Fruit fly (Drosophila melanogaster) whole organism, embryonic: ENCODE results near the gene CG7987.

Experiments
- Asciz ChIP-seq: fragments of 200-800 bp; sonication (Bioruptor generic); optimal IDR thresholded peaks from 2 replicates; lab custom pipeline; 2017; ENCODE audit warnings: missing biosample characterization, mild to moderate bottlenecking, missing genetic modification characterization, missing genetic modification reagents
- Bgb ChIP-seq: fragments of 200-800 bp; sonication (Bioruptor generic); IDR thresholded peaks from 2 replicates; pipeline ENCODE4 v1.3.6; 2022; ENCODE audit warnings: missing biosample characterization, missing genetic modification characterization; ENCODE audit not compliant: partially characterized antibody
- CG1024 ChIP-seq: fragments of 200-800 bp; sonication (Bioruptor generic); IDR thresholded peaks from 2 replicates; pipeline ENCODE4 v1.3.6; 2022; ENCODE audit warnings: missing biosample characterization, missing genetic modification characterization
- CG10959 ChIP-seq: fragments of 200-800 bp; sonication (Bioruptor generic); IDR thresholded peaks from 2 replicates; pipeline ENCODE4 v1.3.6; 2022; ENCODE audit warnings: missing biosample characterization, missing genetic modification characterization
- CG11085 ChIP-seq: fragments of 200-800 bp; sonication (Bioruptor generic); IDR thresholded peaks from 2 replicates; pipeline ENCODE4 v1.3.6; 2022; ENCODE audit warnings: missing biosample characterization, missing genetic modification characterization
- CG11093 ChIP-seq: fragments of 200-800 bp; sonication (Bioruptor generic); IDR thresholded peaks from 3 replicates; pipeline ENCODE4 v1.3.6; 2022; ENCODE audit warnings: missing biosample characterization, missing genetic modification characterization
- CG12942 ChIP-seq: fragments of 200-800 bp; sonication (Bioruptor generic); optimal IDR thresholded peaks from 3 replicates; lab custom pipeline; 2016; ENCODE audit warnings: missing biosample characterization, missing genetic modification characterization
- CG13296 ChIP-seq: fragments of 200-800 bp; sonication (Bioruptor generic); optimal IDR thresholded peaks from 3 replicates; lab custom pipeline; 2018; ENCODE audit warnings: missing biosample characterization, mild to moderate bottlenecking, missing genetic modification characterization
- CG15073 ChIP-seq: fragments of 200-800 bp; sonication (Bioruptor generic); optimal IDR thresholded peaks from 2 replicates; lab custom pipeline; 2016; ENCODE audit warnings: missing biosample characterization, missing genetic modification characterization
- CG16813 ChIP-seq: fragments of 200-800 bp; sonication (Bioruptor generic); IDR thresholded peaks from 3 replicates; pipeline ENCODE4 v1.3.6; 2022; ENCODE audit warnings: missing biosample characterization, missing genetic modification characterization; ENCODE audit not compliant: partially characterized antibody
- CG16863 ChIP-seq: fragments of 200-800 bp; sonication (Bioruptor generic); optimal IDR thresholded peaks from 3 replicates; lab custom pipeline; 2016; ENCODE audit warnings: missing biosample characterization, missing genetic modification characterization
- CG31365 ChIP-seq: fragments of 200-800 bp; sonication (Bioruptor generic); optimal IDR thresholded peaks from 2 replicates; lab custom pipeline; 2018; ENCODE audit warnings: missing biosample characterization, mild to moderate bottlenecking, missing genetic modification characterization
- CG32767 ChIP-seq: fragments of 200-800 bp; sonication (Bioruptor generic); IDR thresholded peaks from 2 replicates; pipeline ENCODE4 v1.3.6; 2022; ENCODE audit warnings: missing biosample characterization, missing genetic modification characterization
- CG42726 ChIP-seq: fragments of 200-800 bp; sonication (Bioruptor generic); IDR thresholded peaks from 2 replicates; pipeline ENCODE4 v1.3.6; 2022; ENCODE audit warnings: missing biosample characterization, missing genetic modification characterization; ENCODE audit not compliant: partially characterized antibody
- CG4424 ChIP-seq: fragments of 200-800 bp; sonication (Bioruptor generic); optimal IDR thresholded peaks from 3 replicates; lab custom pipeline; 2016; ENCODE audit warnings: missing biosample characterization, missing genetic modification characterization
- CG6791 ChIP-seq: fragments of 200-800 bp; sonication (Bioruptor generic); IDR thresholded peaks from 3 replicates; pipeline ENCODE4 v1.3.6; 2022; ENCODE audit warnings: missing biosample characterization, missing genetic modification characterization; ENCODE audit not compliant: partially characterized antibody
- Dp ChIP-seq: fragments of 200-800 bp; sonication (Bioruptor generic); optimal IDR thresholded peaks from 2 replicates; lab custom pipeline; 2018; ENCODE audit warnings: missing biosample characterization, mild to moderate bottlenecking, missing genetic modification characterization, moderate library complexity
- Eip74EF ChIP-seq, 2 experiments: fragments of 200-800 bp in 1 of 2; fragments of >200 bp in 1 of 2; sonication (Bioruptor generic) in 1 of 2; optimal IDR thresholded peaks; 2 replicates each; lab custom pipeline; 2017 to 2019; ENCODE audit warnings: missing biosample characterization in 2 of 2, missing genetic modification characterization in 2 of 2, mild to moderate bottlenecking in 1 of 2, moderate library complexity in 1 of 2
- Fer3 ChIP-seq: fragments of 200-800 bp; sonication (Bioruptor generic); optimal IDR thresholded peaks from 2 replicates; lab custom pipeline; 2018; ENCODE audit warnings: missing biosample characterization, mild to moderate bottlenecking, missing genetic modification characterization, moderate library complexity
- Jarid2 ChIP-seq: fragments of 200-800 bp; sonication (Bioruptor generic); optimal IDR thresholded peaks from 3 replicates; lab custom pipeline; 2017; ENCODE audit warnings: mild to moderate bottlenecking, missing biosample characterization, missing genetic modification reagents, missing genetic modification characterization
- Mes4 ChIP-seq: fragments of 200-800 bp; sonication (Bioruptor generic); optimal IDR thresholded peaks from 2 replicates; lab custom pipeline; 2016; ENCODE audit warnings: missing biosample characterization, missing genetic modification characterization
- Opbp ChIP-seq: fragments of 200-800 bp; sonication (Bioruptor generic); IDR thresholded peaks from 3 replicates; pipeline ENCODE4 v1.3.6; 2022; ENCODE audit warnings: missing biosample characterization, missing genetic modification characterization; ENCODE audit not compliant: partially characterized antibody
- Rfx ChIP-seq: fragments of 200-800 bp; sonication (Bioruptor generic); IDR thresholded peaks from 2 replicates; pipeline ENCODE4 v1.3.6; 2022; ENCODE audit warnings: missing biosample characterization, missing genetic modification characterization
- Ssrp ChIP-seq: fragments of 200-800 bp; sonication (Bioruptor generic); optimal IDR thresholded peaks from 2 replicates; lab custom pipeline; 2018; ENCODE audit warnings: missing biosample characterization, mild to moderate bottlenecking, missing genetic modification characterization, moderate library complexity
- Taf1 ChIP-seq: fragments of 200-800 bp; sonication (Bioruptor generic); IDR thresholded peaks from 2 replicates; pipeline ENCODE4 v1.3.6; 2022; ENCODE audit warnings: missing biosample characterization, missing genetic modification characterization
- ato ChIP-seq: fragments of 200-800 bp; sonication (Bioruptor generic); IDR thresholded peaks from 2 replicates; pipeline ENCODE4 v1.3.6; 2022; ENCODE audit warnings: missing biosample characterization, missing genetic modification characterization; ENCODE audit not compliant: partially characterized antibody
- crc ChIP-seq: fragments of 200-800 bp; sonication (Bioruptor generic); optimal IDR thresholded peaks from 2 replicates; lab custom pipeline; 2016; ENCODE audit warnings: missing biosample characterization, missing genetic modification characterization
- cwo ChIP-seq: fragments of 200-800 bp; sonication (Bioruptor generic); optimal IDR thresholded peaks from 3 replicates; lab custom pipeline; 2017; ENCODE audit warnings: missing biosample characterization, missing genetic modification characterization, mild to moderate bottlenecking, moderate library complexity, missing genetic modification reagents
- dan ChIP-seq: fragments of 200-800 bp; sonication (Bioruptor generic); IDR thresholded peaks from 2 replicates; pipeline ENCODE4 v1.3.6; 2022; ENCODE audit warnings: missing biosample characterization, missing genetic modification characterization
- fru ChIP-seq: fragments of >200 bp; optimal IDR thresholded peaks from 2 replicates; lab custom pipeline; 2017
- hb ChIP-seq: fragments of 200-800 bp; sonication (Bioruptor generic); IDR thresholded peaks from 3 replicates; pipeline ENCODE4 v1.3.6; 2022; ENCODE audit warnings: missing biosample characterization, missing genetic modification characterization; ENCODE audit not compliant: partially characterized antibody
- her ChIP-seq: fragments of 200-800 bp; sonication (Bioruptor generic); optimal IDR thresholded peaks from 2 replicates; lab custom pipeline; 2016; ENCODE audit warnings: missing biosample characterization, missing genetic modification characterization
- insv ChIP-seq, 2 experiments: fragments of 200-800 bp; sonication (Bioruptor generic); optimal IDR thresholded peaks; 3 replicates each; lab custom pipeline; 2016 to 2018; ENCODE audit warnings: missing biosample characterization in 2 of 2, missing genetic modification characterization in 2 of 2
- jigr1 ChIP-seq: fragments of 200-800 bp; sonication (Bioruptor generic); IDR thresholded peaks from 3 replicates; pipeline ENCODE4 v1.3.6; 2022; ENCODE audit warnings: missing biosample characterization, missing genetic modification characterization
- kah ChIP-seq: fragments of 200-800 bp; sonication (Bioruptor generic); optimal IDR thresholded peaks from 2 replicates; lab custom pipeline; 2018; ENCODE audit warnings: missing biosample characterization, mild to moderate bottlenecking, missing genetic modification characterization
- kay ChIP-seq: fragments of 200-800 bp; sonication (Bioruptor generic); optimal IDR thresholded peaks from 2 replicates; lab custom pipeline; 2016; ENCODE audit warnings: missing biosample characterization, missing genetic modification characterization
- lab ChIP-seq: fragments of 200-800 bp; sonication (Bioruptor generic); optimal IDR thresholded peaks from 3 replicates; lab custom pipeline; 2017; ENCODE audit warnings: missing biosample characterization, missing genetic modification characterization, mild to moderate bottlenecking, moderate library complexity, missing genetic modification reagents
- lilli ChIP-seq: fragments of 200-800 bp; sonication (Bioruptor generic); optimal IDR thresholded peaks from 3 replicates; lab custom pipeline; 2016; ENCODE audit warnings: missing biosample characterization, missing genetic modification characterization
- nau ChIP-seq: fragments of 200-800 bp; sonication (Bioruptor generic); optimal IDR thresholded peaks from 3 replicates; lab custom pipeline; 2017; ENCODE audit warnings: missing biosample characterization, mild to moderate bottlenecking, missing genetic modification characterization, missing genetic modification reagents
- nmo ChIP-seq: fragments of 200-800 bp; sonication (Bioruptor generic); optimal IDR thresholded peaks from 2 replicates; lab custom pipeline; 2018; ENCODE audit warnings: missing biosample characterization, mild to moderate bottlenecking, missing genetic modification characterization, moderate library complexity
- nom ChIP-seq: fragments of 200-800 bp; sonication (Bioruptor generic); optimal IDR thresholded peaks from 2 replicates; lab custom pipeline; 2017; ENCODE audit warnings: missing biosample characterization, missing genetic modification characterization, mild to moderate bottlenecking, moderate library complexity, missing genetic modification reagents
- org-1 ChIP-seq: fragments of 200-800 bp; sonication (Bioruptor generic); optimal IDR thresholded peaks from 2 replicates; lab custom pipeline; 2017; ENCODE audit warnings: missing biosample characterization, missing genetic modification characterization
- p53 ChIP-seq: fragments of 200-800 bp; sonication (Bioruptor generic); optimal IDR thresholded peaks from 2 replicates; lab custom pipeline; 2016; ENCODE audit warnings: missing biosample characterization, missing genetic modification characterization
- slbo ChIP-seq: fragments of 200-800 bp; sonication (Bioruptor generic); IDR thresholded peaks from 2 replicates; pipeline ENCODE4 v1.3.6; 2022; ENCODE audit warnings: missing biosample characterization, missing genetic modification characterization
- sna ChIP-seq: fragments of 200-800 bp; sonication (Bioruptor generic); IDR thresholded peaks from 2 replicates; pipeline ENCODE4 v1.3.6; 2022; ENCODE audit warnings: missing biosample characterization, missing genetic modification characterization; ENCODE audit not compliant: partially characterized antibody
- sug ChIP-seq: fragments of 200-800 bp; optimal IDR thresholded peaks from 2 replicates; lab custom pipeline; 2019; ENCODE audit warnings: missing biosample characterization, mild to moderate bottlenecking, missing genetic modification characterization, moderate library complexity
- tin ChIP-seq: fragments of 200-800 bp; sonication (Bioruptor generic); optimal IDR thresholded peaks from 3 replicates; lab custom pipeline; 2016; ENCODE audit warnings: missing biosample characterization, missing genetic modification characterization
- toy ChIP-seq: fragments of 200-800 bp; sonication (Bioruptor generic); IDR thresholded peaks from 2 replicates; pipeline ENCODE4 v1.3.6; 2022; ENCODE audit warnings: missing biosample characterization, missing genetic modification characterization
- unpg ChIP-seq: fragments of 200-800 bp; sonication (Bioruptor generic); optimal IDR thresholded peaks from 3 replicates; lab custom pipeline; 2018; ENCODE audit warnings: missing biosample characterization, mild to moderate bottlenecking, missing genetic modification characterization, moderate library complexity

Gene CG7987

dm6 chr3R:14558383-14558883, 17.3 kb downstream of the CG7987 start (continued):
- TF ChIP-seq toy (no peak), insv (GFP tag; optimal IDR thresholded peaks at IDR 0.05; lab: Kevin White, UChicago) (peak in 1 of 2 experiments; percentile 66), CG1024 (GFP tag; lab: Robert Waterston, UW) (peak; percentile 46; the same call in 1 of the 2 replicates), Taf1 (GFP tag; lab: Robert Waterston, UW) (peak; percentile 68), nau (GFP tag; lab: Kevin White, UChicago) (peak; percentile 93), dan (no peak), CG42726 (no peak), lilli (GFP tag; lab: Kevin White, UChicago) (peak; percentile 94), kah (GFP tag; lab: Kevin White, UChicago) (peak; percentile 85), kay (peak; percentile 84), CG31365 (tag; lab: Kevin White, UChicago) (peak; percentile 60), CG32767 (peak; percentile 89), cwo (GFP tag; lab: Kevin White, UChicago) (peak; percentile 2), Dp (GFP tag; lab: Kevin White, UChicago) (no peak), nmo (peak; percentile 96), CG11085 (peak; percentile 56; the same call in 1 of the 2 replicates), fru (no peak), tin (GFP tag; lab: Kevin White, UChicago) (peak; percentile 89), CG4424 (GFP tag; lab: Kevin White, UChicago) (peak; percentile 89), p53 (GFP tag; lab: Kevin White, UChicago) (peak; percentile 67), nom (GFP tag; lab: Kevin White, UChicago) (no peak), ato (GFP tag; lab: Robert Waterston, UW) (no peak), Ssrp (tag; lab: Kevin White, UChicago) (peak; percentile 91), unpg (GFP tag; lab: Kevin White, UChicago) (peak; percentile 93), her (GFP tag; lab: Kevin White, UChicago) (peak; percentile 86), CG11093 (GFP tag; lab: Robert Waterston, UW) (peak; percentile 71), CG12942 (GFP tag; lab: Kevin White, UChicago) (peak; percentile 86), Mes4 (GFP tag; lab: Kevin White, UChicago) (peak; percentile 87), lab (GFP tag; lab: Kevin White, UChicago) (peak; percentile 96), CG15073 (GFP tag; lab: Kevin White, UChicago) (no peak), Eip74EF (GFP tag; optimal IDR thresholded peaks at IDR 0.05; lab: Kevin White, UChicago) (peak in 1 of 2 experiments; percentile 96), slbo (GFP tag; lab: Robert Waterston, UW) (peak; percentile 81), CG13296 (peak; percentile 95), org-1 (GFP tag; lab: Kevin White, UChicago) (peak; percentile 93), hb (no peak), Rfx (GFP tag; lab: Robert Waterston, UW) (peak; percentile 87), sug (tag; lab: Kevin White, UChicago) (peak; percentile 87), CG10959 (GFP tag; lab: Robert Waterston, UW) (peak; percentile 42; the same call in 1 of the 2 replicates), Opbp (GFP tag; lab: Robert Waterston, UW) (no peak), Asciz (peak; percentile 93), jigr1 (peak; percentile 81; the same call in 2 of the 3 replicates), crc (GFP tag; lab: Kevin White, UChicago) (peak; percentile 87), CG6791 (no peak), Jarid2 (peak; percentile 62), Bgb (GFP tag; lab: Robert Waterston, UW) (peak; percentile 9; the same call in 1 of the 2 replicates), CG16813 (GFP tag; lab: Robert Waterston, UW) (0 out of 3 replicates have a peak, but pooled peaks have one; percentile 19), CG16863 (peak; percentile 86), Fer3 (peak; percentile 91), sna (no peak)
